Fruit fly (Drosophila melanogaster) whole organism, embryonic: ENCODE results near the gene CG44139.

ENCODE experiments used
- CG13123 ChIP-seq: fragments of 200-800 bp; sonication (Bioruptor generic); optimal IDR thresholded peaks from 2 replicates; lab custom pipeline; 2016; ENCODE audit warnings: missing biosample characterization, missing genetic modification characterization
- CG13287 ChIP-seq: fragments of 200-800 bp; sonication (Bioruptor generic); IDR thresholded peaks from 2 replicates; pipeline ENCODE4 v1.3.6; 2022; ENCODE audit warnings: missing biosample characterization, missing genetic modification characterization; ENCODE audit not compliant: partially characterized antibody
- CG13296 ChIP-seq: fragments of 200-800 bp; sonication (Bioruptor generic); optimal IDR thresholded peaks from 3 replicates; lab custom pipeline; 2018; ENCODE audit warnings: missing biosample characterization, mild to moderate bottlenecking, missing genetic modification characterization
- CG15073 ChIP-seq: fragments of 200-800 bp; sonication (Bioruptor generic); optimal IDR thresholded peaks from 2 replicates; lab custom pipeline; 2016; ENCODE audit warnings: missing biosample characterization, missing genetic modification characterization
- CG15514 ChIP-seq: fragments of 200-800 bp; sonication (Bioruptor generic); optimal IDR thresholded peaks from 3 replicates; lab custom pipeline; 2017; ENCODE audit warnings: missing biosample characterization, missing genetic modification characterization, mild to moderate bottlenecking, moderate library complexity, missing genetic modification reagents
- CG16863 ChIP-seq: fragments of 200-800 bp; sonication (Bioruptor generic); optimal IDR thresholded peaks from 3 replicates; lab custom pipeline; 2016; ENCODE audit warnings: missing biosample characterization, missing genetic modification characterization
- CG31365 ChIP-seq: fragments of 200-800 bp; sonication (Bioruptor generic); optimal IDR thresholded peaks from 2 replicates; lab custom pipeline; 2018; ENCODE audit warnings: missing biosample characterization, mild to moderate bottlenecking, missing genetic modification characterization
- CG31388 ChIP-seq: fragments of 200-800 bp; sonication (Bioruptor generic); optimal IDR thresholded peaks from 2 replicates; lab custom pipeline; 2016; ENCODE audit warnings: missing biosample characterization, missing genetic modification characterization
- CG3847 ChIP-seq: fragments of 200-800 bp; sonication (Bioruptor generic); IDR thresholded peaks from 2 replicates; pipeline ENCODE4 v1.3.6; 2022; ENCODE audit warnings: missing biosample characterization, missing genetic modification characterization
- CG4282 ChIP-seq: fragments of 200-800 bp; sonication (Bioruptor generic); optimal IDR thresholded peaks from 2 replicates; lab custom pipeline; 2016; ENCODE audit warnings: missing biosample characterization, missing genetic modification characterization
- CG5180 ChIP-seq: fragments of 200-800 bp; sonication (Bioruptor generic); optimal IDR thresholded peaks from 3 replicates; lab custom pipeline; 2017; ENCODE audit warnings: missing biosample characterization, missing genetic modification characterization, mild to moderate bottlenecking, moderate library complexity, missing genetic modification reagents
- CG6765 ChIP-seq: fragments of 200-800 bp; sonication (Bioruptor generic); optimal IDR thresholded peaks from 3 replicates; lab custom pipeline; 2017; ENCODE audit warnings: missing biosample characterization, mild to moderate bottlenecking, missing genetic modification characterization
- CG8359 ChIP-seq: fragments of 200-800 bp; sonication (Bioruptor generic); optimal IDR thresholded peaks from 2 replicates; lab custom pipeline; 2017; ENCODE audit warnings: missing biosample characterization, mild to moderate bottlenecking, missing genetic modification characterization, borderline replicate concordance
- CG8765 ChIP-seq: fragments of 200-800 bp; sonication (Bioruptor generic); IDR thresholded peaks from 2 replicates; pipeline ENCODE4 v1.3.6; 2022; ENCODE audit warnings: missing biosample characterization, missing genetic modification characterization
- CTCF ChIP-seq: fragments of 200-800 bp; sonication (Bioruptor generic); optimal IDR thresholded peaks from 2 replicates; lab custom pipeline; 2017; ENCODE audit warnings: missing biosample characterization, mild to moderate bottlenecking, missing genetic modification characterization, moderate library complexity
- Deaf1 ChIP-seq: fragments of 200-800 bp; optimal IDR thresholded peaks from 3 replicates; lab custom pipeline; 2019; ENCODE audit warnings: missing biosample characterization, mild to moderate bottlenecking, missing genetic modification characterization, moderate library complexity
- Dip3 ChIP-seq: fragments of 200-800 bp; sonication (Bioruptor generic); optimal IDR thresholded peaks from 3 replicates; lab custom pipeline; 2016; ENCODE audit warnings: missing biosample characterization, missing genetic modification characterization
- HHEX ChIP-seq: fragments of 200-800 bp; sonication (Bioruptor generic); optimal IDR thresholded peaks from 3 replicates; lab custom pipeline; 2017; ENCODE audit warnings: missing biosample characterization, mild to moderate bottlenecking, missing genetic modification characterization, missing genetic modification reagents
- HLH3B ChIP-seq: fragments of 200-800 bp; sonication (Bioruptor generic); IDR thresholded peaks from 2 replicates; pipeline ENCODE4 v1.3.6; 2022; ENCODE audit warnings: missing biosample characterization, missing genetic modification characterization
- HLH4C ChIP-seq: fragments of 200-800 bp; sonication (Bioruptor generic); IDR thresholded peaks from 3 replicates; pipeline ENCODE4 v1.3.6; 2022; ENCODE audit warnings: missing biosample characterization, missing genetic modification characterization; ENCODE audit not compliant: partially characterized antibody
- HLHmδ ChIP-seq: fragments of 200-800 bp; sonication (Bioruptor generic); optimal IDR thresholded peaks from 2 replicates; lab custom pipeline; 2018; ENCODE audit warnings: missing biosample characterization, mild to moderate bottlenecking, missing genetic modification characterization, moderate library complexity
- HmgD ChIP-seq: fragments of 200-800 bp; sonication (Bioruptor generic); optimal IDR thresholded peaks from 3 replicates; lab custom pipeline; 2016; ENCODE audit warnings: missing biosample characterization, missing genetic modification characterization
- Jarid2 ChIP-seq: fragments of 200-800 bp; sonication (Bioruptor generic); optimal IDR thresholded peaks from 3 replicates; lab custom pipeline; 2017; ENCODE audit warnings: mild to moderate bottlenecking, missing biosample characterization, missing genetic modification reagents, missing genetic modification characterization
- Kr ChIP-seq: fragments of 200-800 bp; sonication (Bioruptor generic); optimal IDR thresholded peaks from 2 replicates; lab custom pipeline; 2017; ENCODE audit warnings: missing biosample characterization, mild to moderate bottlenecking, missing genetic modification characterization
- MESR4 ChIP-seq: fragments of 200-800 bp; sonication (Bioruptor generic); optimal IDR thresholded peaks from 2 replicates; lab custom pipeline; 2018; ENCODE audit warnings: missing biosample characterization, mild to moderate bottlenecking, missing genetic modification characterization, moderate library complexity
- MTF-1 ChIP-seq: fragments of 200-800 bp; sonication (Bioruptor generic); optimal IDR thresholded peaks from 2 replicates; lab custom pipeline; 2018; ENCODE audit warnings: missing biosample characterization, mild to moderate bottlenecking, missing genetic modification characterization, borderline replicate concordance
- chif ChIP-seq, 2 experiments: fragments of 200-800 bp; sonication (Bioruptor generic); optimal IDR thresholded peaks; 3 replicates each; lab custom pipeline; 2016; ENCODE audit warnings: missing biosample characterization in 2 of 2, missing genetic modification characterization in 2 of 2
- crol ChIP-seq: fragments of 200-800 bp; sonication (Bioruptor generic); IDR thresholded peaks from 2 replicates; pipeline ENCODE4 v1.3.6; 2022; ENCODE audit warnings: missing biosample characterization, missing genetic modification characterization
- emc ChIP-seq: fragments of 200-800 bp; sonication (Bioruptor generic); optimal IDR thresholded peaks from 2 replicates; lab custom pipeline; 2016; ENCODE audit warnings: missing biosample characterization, missing genetic modification characterization
- esg ChIP-seq: fragments of 200-800 bp; sonication (Bioruptor generic); conservative IDR thresholded peaks from 2 replicates; pipeline ENCODE4 v1.3.6; 2022; ENCODE audit warnings: missing biosample characterization, missing genetic modification characterization
- ewg ChIP-seq: fragments of 200-800 bp; sonication (Bioruptor generic); optimal IDR thresholded peaks from 3 replicates; lab custom pipeline; 2017; ENCODE audit warnings: mild to moderate bottlenecking, missing biosample characterization, missing genetic modification reagents, missing genetic modification characterization
- fd3F ChIP-seq: fragments of 200-800 bp; sonication (Bioruptor generic); optimal IDR thresholded peaks from 2 replicates; lab custom pipeline; 2018; ENCODE audit warnings: missing biosample characterization, mild to moderate bottlenecking, missing genetic modification characterization, moderate library complexity
- gsb ChIP-seq: fragments of 200-800 bp; sonication (Bioruptor generic); IDR thresholded peaks from 2 replicates; pipeline ENCODE4 v1.3.6; 2022; ENCODE audit warnings: missing biosample characterization, missing genetic modification characterization
- hb ChIP-seq: fragments of 200-800 bp; sonication (Bioruptor generic); IDR thresholded peaks from 3 replicates; pipeline ENCODE4 v1.3.6; 2022; ENCODE audit warnings: missing biosample characterization, missing genetic modification characterization; ENCODE audit not compliant: partially characterized antibody
- knrl ChIP-seq: fragments of 200-800 bp; sonication (Bioruptor generic); IDR thresholded peaks from 3 replicates; pipeline ENCODE4 v1.3.6; 2022; ENCODE audit warnings: missing biosample characterization, missing genetic modification characterization; ENCODE audit not compliant: partially characterized antibody
- lilli ChIP-seq: fragments of 200-800 bp; sonication (Bioruptor generic); optimal IDR thresholded peaks from 3 replicates; lab custom pipeline; 2016; ENCODE audit warnings: missing biosample characterization, missing genetic modification characterization
- nau ChIP-seq: fragments of 200-800 bp; sonication (Bioruptor generic); optimal IDR thresholded peaks from 3 replicates; lab custom pipeline; 2017; ENCODE audit warnings: missing biosample characterization, mild to moderate bottlenecking, missing genetic modification characterization, missing genetic modification reagents
- nerfin-2 ChIP-seq: fragments of 200-800 bp; sonication (Bioruptor generic); IDR thresholded peaks from 2 replicates; pipeline ENCODE4 v1.3.6; 2022; ENCODE audit warnings: missing biosample characterization, missing genetic modification characterization; ENCODE audit not compliant: partially characterized antibody
- onecut ChIP-seq: fragments of 200-800 bp; sonication (Bioruptor generic); IDR thresholded peaks from 2 replicates; pipeline ENCODE4 v1.3.6; 2022; ENCODE audit warnings: missing biosample characterization, missing genetic modification characterization
- phol ChIP-seq: fragments of 200-800 bp; sonication (Bioruptor generic); optimal IDR thresholded peaks from 3 replicates; lab custom pipeline; 2018; ENCODE audit warnings: missing biosample characterization, mild to moderate bottlenecking, missing genetic modification characterization, moderate library complexity
- pum ChIP-seq: fragments of 200-800 bp; sonication (Bioruptor generic); optimal IDR thresholded peaks from 2 replicates; lab custom pipeline; 2016; ENCODE audit warnings: missing biosample characterization, missing genetic modification characterization
- sc ChIP-seq, 3 experiments: fragments of >200 bp in 2 of 3; fragments of 200-800 bp in 1 of 3; sonication (Bioruptor generic) in 1 of 3; optimal IDR thresholded peaks; 2 replicates in 2 of 3; 3 replicates in 1 of 3; lab custom pipeline; 2017; ENCODE audit warnings: mild to moderate bottlenecking in 1 of 3, missing biosample characterization in 1 of 3, missing genetic modification characterization in 1 of 3, missing genetic modification reagents in 1 of 3
- sens ChIP-seq: fragments of 200-800 bp; sonication (Bioruptor generic); peaks from one replicate; lab custom pipeline; 2016; ENCODE audit warnings: missing biosample characterization, missing genetic modification characterization
- sob ChIP-seq: fragments of 200-800 bp; sonication (Bioruptor generic); IDR thresholded peaks from 2 replicates; pipeline ENCODE4 v1.3.6; 2022; ENCODE audit warnings: missing biosample characterization, missing genetic modification characterization
- sqz ChIP-seq: fragments of 200-800 bp; sonication (Bioruptor generic); optimal IDR thresholded peaks from 3 replicates; lab custom pipeline; 2018; ENCODE audit warnings: missing biosample characterization, mild to moderate bottlenecking, missing genetic modification characterization
- tna ChIP-seq: fragments of 200-800 bp; sonication (Bioruptor generic); IDR thresholded peaks from 2 replicates; pipeline ENCODE4 v1.3.6; 2022; ENCODE audit warnings: missing biosample characterization, missing genetic modification characterization; ENCODE audit not compliant: partially characterized antibody
- tup ChIP-seq: fragments of 200-800 bp; sonication (Bioruptor generic); optimal IDR thresholded peaks from 2 replicates; lab custom pipeline; 2016; ENCODE audit warnings: missing biosample characterization, mild to moderate bottlenecking, missing genetic modification characterization, moderate library complexity
- wek ChIP-seq: fragments of 200-800 bp; sonication (Bioruptor generic); optimal IDR thresholded peaks from 3 replicates; lab custom pipeline; 2018; ENCODE audit warnings: missing biosample characterization, mild to moderate bottlenecking, missing genetic modification characterization, moderate library complexity

The CG44139 gene

DNA sequence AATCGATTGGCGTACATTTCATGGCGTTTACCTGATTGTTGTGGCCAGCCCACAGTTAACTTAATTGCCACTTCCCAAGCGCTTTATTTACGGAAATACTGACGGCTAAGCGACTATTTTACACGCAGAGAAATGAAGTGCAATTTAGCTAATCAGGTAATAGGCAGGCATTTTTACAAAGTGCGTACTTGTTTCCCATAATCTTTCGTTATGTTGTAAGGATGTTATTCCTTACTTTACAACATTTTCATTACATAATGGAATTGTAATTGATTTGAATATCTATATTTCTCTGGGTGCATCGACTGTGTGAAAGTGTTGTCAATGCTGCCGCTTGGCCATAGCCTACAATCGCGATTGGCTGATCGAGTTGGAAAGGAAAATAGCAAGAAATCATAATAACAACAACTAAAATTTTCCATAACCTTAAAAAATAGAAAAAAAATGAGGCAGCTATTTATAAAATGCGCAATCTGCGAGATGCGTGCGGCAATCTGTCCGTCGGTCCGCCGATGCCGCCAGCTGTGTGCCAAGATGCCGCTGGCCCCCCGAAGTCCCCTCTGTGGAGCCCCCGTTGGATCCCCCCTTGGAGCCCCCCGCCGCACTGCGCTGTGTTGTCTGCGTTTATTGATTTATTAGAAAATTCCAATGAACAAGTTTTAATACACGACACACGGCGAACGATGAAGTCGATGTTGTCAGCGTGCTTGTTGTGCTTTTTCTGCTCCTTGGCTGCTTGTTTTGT, 2.0 kb downstream of the CG44139 start (continued):
- peak; percentile 29; the same call in 1 of the 2 replicates for TF ChIP-seq CG3847 (GFP tag; lab: Robert Waterston, UW)
- TF ChIP-seq CG15073 (GFP tag; lab: Kevin White, UChicago) = no peak
- TF ChIP-seq HHEX (GFP tag; lab: Kevin White, UChicago) = peak; percentile 21
- no peak for TF ChIP-seq emc (GFP tag; lab: Kevin White, UChicago)
- TF ChIP-seq CG31388 (GFP tag; lab: Kevin White, UChicago) = peak; percentile 26
- no peak for TF ChIP-seq wek (GFP tag; lab: Kevin White, UChicago)
- no peak for TF ChIP-seq CG4282
- TF ChIP-seq CG6765 (GFP tag; lab: Kevin White, UChicago) = no peak
- TF ChIP-seq CG16863 (GFP tag; lab: Kevin White, UChicago) = peak; percentile 47
- TF ChIP-seq CG5180 = no peak
- peak; percentile 51 for TF ChIP-seq ewg (GFP tag; lab: Kevin White, UChicago)
- peak; percentile 16 for TF ChIP-seq pum (GFP tag; lab: Kevin White, UChicago)
- TF ChIP-seq Dip3 (GFP tag; lab: Kevin White, UChicago) = no peak
- no peak for TF ChIP-seq HmgD (GFP tag; lab: Kevin White, UChicago)
- TF ChIP-seq crol (GFP tag; lab: Robert Waterston, UW) = peak; percentile 90
- TF ChIP-seq knrl (GFP tag; lab: Robert Waterston, UW) = no peak
- TF ChIP-seq MTF-1 = no peak
- no peak for TF ChIP-seq CG13287 (GFP tag; lab: Robert Waterston, UW)
- peak; percentile 32 for TF ChIP-seq nau (GFP tag; lab: Kevin White, UChicago)
- peak; percentile 36 for TF ChIP-seq fd3F
- TF ChIP-seq phol (tag; lab: Kevin White, UChicago) = peak; percentile 69
- no peak for TF ChIP-seq gsb (GFP tag; lab: Robert Waterston, UW)
- peak; percentile 56 for TF ChIP-seq lilli (GFP tag; lab: Kevin White, UChicago)
- no peak for TF ChIP-seq CG15514 (GFP tag; lab: Kevin White, UChicago)
- no peak for TF ChIP-seq sqz
- TF ChIP-seq HLH3B (GFP tag; lab: Robert Waterston, UW) = peak; percentile 72
- peak; percentile 89 for TF ChIP-seq sens (GFP tag; lab: Kevin White, UChicago)
- no peak for TF ChIP-seq Kr
- no peak for TF ChIP-seq hb (GFP tag; lab: Robert Waterston, UW)
- no peak for TF ChIP-seq HLHmδ (GFP tag; lab: Kevin White, UChicago)
- TF ChIP-seq CG31365 (tag; lab: Kevin White, UChicago) = no peak
- TF ChIP-seq MESR4 = no peak
- no peak for TF ChIP-seq nerfin-2 (GFP tag; lab: Robert Waterston, UW)
- TF ChIP-seq Deaf1 (tag; lab: Kevin White, UChicago) = no peak
- TF ChIP-seq esg (GFP tag; lab: Robert Waterston, UW) = peak; percentile 42
- 0 out of 2 replicates have a peak, but pooled peaks have one; percentile 32 for TF ChIP-seq onecut (GFP tag; lab: Robert Waterston, UW)
- no peak for TF ChIP-seq tup (GFP tag; lab: Kevin White, UChicago)
- no peak for TF ChIP-seq tna (GFP tag; lab: Robert Waterston, UW)
- TF ChIP-seq CG13123 = no peak
- TF ChIP-seq HLH4C (GFP tag; lab: Robert Waterston, UW) = no peak
- no peak for TF ChIP-seq Jarid2 (GFP tag; lab: Kevin White, UChicago)
- TF ChIP-seq CG13296 (GFP tag; lab: Kevin White, UChicago) = no peak
- no peak for TF ChIP-seq CG8359 (GFP tag; lab: Kevin White, UChicago)
- TF ChIP-seq sob = peak; percentile 46; the same call in 1 of the 2 replicates
- TF ChIP-seq sc (optimal IDR thresholded peaks at IDR 0.05; lab: Kevin White, UChicago) = no peak
- TF ChIP-seq sc (GFP tag; optimal IDR thresholded peaks at IDR 0.05; lab: Kevin White, UChicago) = peak; percentile 25
- TF ChIP-seq CTCF = no peak
- TF ChIP-seq CG8765 = no peak
- peak; percentile 30 to 48 for TF ChIP-seq chif (GFP tag; optimal IDR thresholded peaks at IDR 0.05; lab: Kevin White, UChicago)
